Worm (Caenorhabditis elegans) whole organism, mixed stage, embryonic: ENCODE measurements around the gene svop-1.

Experiments used
- elt-3 ChIP-seq: fragments of 150-350 bp; optimal IDR thresholded peaks from 2 replicates; lab custom pipeline; 2014; ENCODE audit warnings: missing biosample characterization, missing genetic modification characterization
- lin-13 ChIP-seq: fragments of 150-350 bp; optimal IDR thresholded peaks from 2 replicates; lab custom pipeline; 2014; ENCODE audit warnings: missing biosample characterization, missing genetic modification characterization
- nhr-12 ChIP-seq: fragments of 150-350 bp; optimal IDR thresholded peaks from 2 replicates; lab custom pipeline; 2014; ENCODE audit warnings: missing biosample characterization, missing genetic modification characterization
- snpc-4 ChIP-seq: fragments of 150-350 bp; optimal IDR thresholded peaks from 2 replicates; lab custom pipeline; 2014; ENCODE audit warnings: missing biosample characterization, missing genetic modification characterization
- tbx-8 ChIP-seq: fragments of 200-800 bp; sonication (Bioruptor generic); optimal IDR thresholded peaks from 2 replicates; lab custom pipeline; 2018; ENCODE audit warnings: mild to moderate bottlenecking, missing genetic modification characterization, moderate library complexity, missing compliant biosample characterization
- unc-62 ChIP-seq: fragments of 150-350 bp; optimal IDR thresholded peaks from 2 replicates; lab custom pipeline; 2014; ENCODE audit warnings: missing biosample characterization, missing genetic modification reagents, missing genetic modification characterization
- ztf-11 ChIP-seq: fragments of 150-350 bp; optimal IDR thresholded peaks from 2 replicates; lab custom pipeline; 2014; ENCODE audit warnings: missing biosample characterization, missing genetic modification characterization

- TF ChIP-seq lin-13 (tag; lab: Kevin White, UChicago) (no peak), nhr-12 (tag; lab: Kevin White, UChicago) (no peak), unc-62 (peak; percentile 60), snpc-4 (tag; lab: Kevin White, UChicago) (no peak), ztf-11 (tag; lab: Kevin White, UChicago) (no peak), elt-3 (tag; lab: Kevin White, UChicago) (no peak), tbx-8 (GFP tag; lab: Kevin White, UChicago) (no peak)
Measured at ce11 chrIII:8922061-8922460, 36.8 kb upstream of the svop-1 start.
